Worm (Caenorhabditis elegans): ENCODE measurements around the gene srlf-16.

The srlf-16 gene

DNA sequence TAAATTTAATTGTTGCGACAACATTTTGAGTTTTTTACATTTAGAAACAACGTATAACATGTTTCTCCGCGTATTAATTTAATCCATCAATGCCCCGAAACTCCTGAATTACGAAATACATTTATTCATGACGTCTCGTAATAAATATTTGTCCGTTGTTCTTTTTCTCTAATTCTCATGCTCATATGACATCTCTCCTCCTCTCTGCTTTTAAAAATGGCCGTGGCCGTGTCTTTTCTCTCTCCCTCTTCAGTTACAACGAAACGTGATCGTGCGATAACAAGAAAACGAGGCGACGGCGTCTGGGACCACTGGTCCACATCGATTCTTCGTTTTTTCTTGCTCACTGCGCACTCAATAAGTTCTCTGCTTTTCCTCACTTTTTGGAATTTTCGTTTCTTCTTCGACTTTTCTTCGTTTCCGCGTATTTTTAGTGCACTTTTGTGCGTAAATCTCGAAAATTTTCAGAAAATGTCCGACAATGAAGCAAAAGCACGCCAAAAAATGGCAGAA lies 25.6 kb downstream of the srlf-16 start, which contains the start of gene snap-1 (continued):
- TF ChIP-seq ceh-16 (tag; optimal IDR thresholded peaks at IDR 0.05), result no peak

DNA sequence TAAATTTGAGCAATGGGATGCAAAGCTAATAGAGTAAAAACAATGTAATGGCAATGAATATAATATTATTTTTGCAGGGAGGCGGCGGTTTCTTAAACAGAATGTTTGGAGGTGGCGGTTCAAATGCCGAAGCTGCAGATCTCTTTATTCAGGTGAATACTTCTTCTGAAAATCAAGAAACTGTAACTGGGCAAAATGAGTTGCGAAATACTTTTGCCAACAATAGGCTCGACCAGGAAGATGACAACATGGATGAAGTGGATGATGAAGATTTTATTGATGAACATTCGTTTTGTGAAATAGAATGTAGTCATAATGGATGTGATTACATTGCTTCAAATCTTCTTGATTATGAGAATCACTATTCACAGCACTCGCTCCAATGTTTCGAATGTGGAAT lies 26.2 kb downstream of the srlf-16 start:
- TF ChIP-seq mdl-1 (tag; optimal IDR thresholded peaks at IDR 0.05), result no peak

DNA sequence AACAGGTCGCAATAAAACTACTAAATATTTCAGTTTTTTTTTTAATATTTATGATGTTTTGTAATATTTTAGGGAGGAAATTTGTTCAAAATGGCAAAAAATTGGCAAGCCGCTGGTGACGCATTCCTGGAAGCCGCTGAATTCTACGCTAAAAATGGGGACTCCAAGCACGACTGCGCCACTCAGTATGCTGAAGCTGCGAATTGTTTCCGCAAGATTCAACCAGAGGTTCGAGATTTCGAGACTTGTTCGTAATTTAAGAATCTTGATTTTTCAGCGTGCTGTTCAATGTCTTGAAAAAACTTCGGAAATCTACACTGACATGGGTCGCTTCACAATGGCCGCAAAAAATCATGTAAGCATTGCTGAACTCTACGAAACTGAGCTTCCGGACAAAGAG lies 27.1 kb downstream of the srlf-16 start:
- no peak for TF ChIP-seq elt-1 (tag; optimal IDR thresholded peaks at IDR 0.05)
- no peak for TF ChIP-seq Y55F3AM.14 (GFP tag; optimal IDR thresholded peaks at IDR 0.05)
- no peak for TF ChIP-seq unc-55 (GFP tag; optimal IDR thresholded peaks at IDR 0.05)
- no peak for TF ChIP-seq sma-3 (GFP tag; optimal IDR thresholded peaks at IDR 0.05)
- no peak for TF ChIP-seq ceh-82 (tag; optimal IDR thresholded peaks at IDR 0.05)
- TF ChIP-seq ama-1 (optimal IDR thresholded peaks at IDR 0.05), result peak; percentile 25

DNA sequence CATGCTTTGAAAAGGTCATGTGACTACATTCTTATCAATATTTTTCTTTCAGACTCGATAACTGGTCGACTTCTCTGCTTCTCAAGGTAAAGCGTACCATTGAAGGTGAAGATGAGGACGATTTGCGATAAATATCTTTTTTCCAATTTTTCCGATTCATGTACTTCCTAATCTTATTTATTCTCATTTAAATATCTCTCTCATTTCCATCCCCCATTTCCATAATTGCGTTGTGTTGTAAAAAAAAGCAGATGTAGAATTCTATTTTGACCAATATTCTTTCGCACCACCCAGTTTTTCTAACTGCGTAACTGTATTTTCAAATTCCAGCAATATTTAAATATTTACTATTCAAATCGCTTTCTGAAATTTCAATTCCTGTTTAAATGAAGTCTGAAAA lies 28.4 kb downstream of the srlf-16 start, which contains the start of gene D1014.4:
Gene D1014.4, plus strand, starts transcription at position 301 of the 400 bp plus-strand sequence.
- TF ChIP-seq unc-62 (GFP tag; optimal IDR thresholded peaks at IDR 0.05) (no peak), skn-1 (tag; optimal IDR thresholded peaks at IDR 0.05) (no peak), fos-1 (tag; optimal IDR thresholded peaks at IDR 0.05) (no peak), elt-1 (tag; optimal IDR thresholded peaks at IDR 0.05) (no peak), mbf-1 (tag; optimal IDR thresholded peaks at IDR 0.05) (no peak), nhr-11 (tag; optimal IDR thresholded peaks at IDR 0.05) (no peak), ztf-11 (tag; optimal IDR thresholded peaks at IDR 0.05) (no peak), snpc-4 (tag; optimal IDR thresholded peaks at IDR 0.05) (no peak), lin-13 (GFP tag; optimal IDR thresholded peaks at IDR 0.05) (no peak), blmp-1 (tag; optimal IDR thresholded peaks at IDR 0.05; ENCODE audit: insufficient read depth) (no peak), zag-1 (tag; optimal IDR thresholded peaks at IDR 0.05) (no peak), ztf-1 (GFP tag; conservative IDR thresholded peaks at IDR 0.05) (no peak), unc-39 (tag; optimal IDR thresholded peaks at IDR 0.05) (no peak), C34F6.9 (tag; optimal IDR thresholded peaks at IDR 0.05) (no peak), nhr-25 (tag; optimal IDR thresholded peaks at IDR 0.05) (no peak), sma-9 (GFP tag; optimal IDR thresholded peaks at IDR 0.05) (no peak), sma-9 (tag; optimal IDR thresholded peaks at IDR 0.05) (no peak)

DNA sequence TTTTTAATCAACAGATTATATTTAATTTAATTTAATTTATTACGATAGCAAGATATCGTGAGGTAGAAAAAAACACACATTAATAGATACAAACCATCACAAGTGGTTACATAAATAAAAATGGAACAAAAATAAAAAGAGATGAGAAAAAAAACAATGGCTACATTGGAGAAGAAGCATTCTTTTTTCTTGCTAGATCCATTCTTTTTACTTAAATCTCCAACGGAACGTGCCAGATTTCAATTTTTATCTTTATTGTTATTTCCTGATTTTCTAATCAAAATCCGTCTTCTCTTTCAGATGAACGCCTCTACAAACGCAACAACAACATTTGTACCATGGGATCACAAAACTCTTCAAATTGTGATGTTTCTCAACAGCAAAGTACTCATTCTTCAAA lies 39.0 kb downstream of the srlf-16 start, which contains the start of gene D1014.2:
Gene D1014.2, plus strand, starts transcription at position 301 of the 400 bp plus-strand sequence.
- TF ChIP-seq fos-1 (tag; optimal IDR thresholded peaks at IDR 0.05) (no peak), nhr-129 (tag; optimal IDR thresholded peaks at IDR 0.05) (no peak), elt-3 (tag; optimal IDR thresholded peaks at IDR 0.05) (no peak), ceh-82 (tag; optimal IDR thresholded peaks at IDR 0.05) (no peak), ztf-4 (tag; optimal IDR thresholded peaks at IDR 0.05) (no peak), unc-39 (tag; optimal IDR thresholded peaks at IDR 0.05) (no peak), blmp-1 (tag; optimal IDR thresholded peaks at IDR 0.05; ENCODE audit: insufficient read depth) (no peak), ztf-11 (tag; optimal IDR thresholded peaks at IDR 0.05) (no peak), nhr-25 (tag; optimal IDR thresholded peaks at IDR 0.05) (no peak), crh-2 (tag; optimal IDR thresholded peaks at IDR 0.05) (no peak), lin-11 (tag; optimal IDR thresholded peaks at IDR 0.05) (no peak), sma-9 (GFP tag; optimal IDR thresholded peaks at IDR 0.05) (no peak), sma-9 (tag; optimal IDR thresholded peaks at IDR 0.05) (no peak), sem-4 (tag; optimal IDR thresholded peaks at IDR 0.05) (no peak), aly-2 (tag; optimal IDR thresholded peaks at IDR 0.05) (no peak), zag-1 (tag; optimal IDR thresholded peaks at IDR 0.05) (no peak), lin-13 (GFP tag; optimal IDR thresholded peaks at IDR 0.05) (no peak)

DNA sequence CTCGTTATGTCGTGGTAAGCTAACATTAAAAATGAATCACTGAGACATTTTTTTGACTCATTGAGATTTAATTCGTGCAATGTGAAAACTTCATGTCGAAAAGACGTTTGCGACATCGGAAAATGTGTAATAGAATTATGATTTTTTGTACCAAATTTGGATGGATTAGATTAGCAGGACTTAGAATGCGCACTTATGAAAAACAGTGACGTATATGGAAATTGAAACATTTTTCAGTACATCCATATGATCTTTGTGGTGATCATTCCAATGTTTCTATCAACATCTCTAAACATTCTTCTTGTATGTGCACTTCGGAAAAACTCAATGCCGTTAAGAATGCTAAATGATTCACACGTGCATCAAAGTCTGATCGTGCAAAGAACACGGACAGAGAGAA lies 39.9 kb downstream of the srlf-16 start:
- TF ChIP-seq sma-3 (GFP tag; optimal IDR thresholded peaks at IDR 0.05), result no peak
- TF ChIP-seq nhr-6 (tag; optimal IDR thresholded peaks at IDR 0.05), result no peak
- TF ChIP-seq ztf-4 (tag; optimal IDR thresholded peaks at IDR 0.05), result no peak
- no peak for TF ChIP-seq ceh-82 (tag; optimal IDR thresholded peaks at IDR 0.05)
- no peak for TF ChIP-seq lin-39 (tag; optimal IDR thresholded peaks at IDR 0.05)
- no peak for TF ChIP-seq zag-1 (tag; optimal IDR thresholded peaks at IDR 0.05)
